Fruit fly (Drosophila melanogaster) whole organism, adult: Measurements from ENCODE around the gene CG42322.

Source experiments
- CG11617 ChIP-seq: fragments of 200-800 bp; sonication (Bioruptor generic); optimal IDR thresholded peaks from 2 replicates; lab custom pipeline; 2017; ENCODE audit warnings: mild to moderate bottlenecking, missing biosample characterization, missing genetic modification reagents, missing genetic modification characterization
- CG12768 ChIP-seq: fragments of 200-800 bp; sonication (Bioruptor generic); optimal IDR thresholded peaks from 2 replicates; lab custom pipeline; 2017; ENCODE audit warnings: missing biosample characterization, missing genetic modification characterization, mild to moderate bottlenecking, moderate library complexity, missing genetic modification reagents
- CG14711 ChIP-seq: fragments of 200-800 bp; sonication (Bioruptor generic); optimal IDR thresholded peaks from 2 replicates; lab custom pipeline; 2018; ENCODE audit warnings: missing biosample characterization, mild to moderate bottlenecking, missing genetic modification characterization, moderate library complexity
- CG1620 ChIP-seq: fragments of 200-800 bp; sonication (Bioruptor generic); optimal IDR thresholded peaks from 2 replicates; lab custom pipeline; 2016; ENCODE audit warnings: missing biosample characterization, missing genetic modification characterization
- CG33017 ChIP-seq: fragments of 200-800 bp; sonication (Bioruptor generic); optimal IDR thresholded peaks from 2 replicates; lab custom pipeline; 2018; ENCODE audit warnings: missing biosample characterization, mild to moderate bottlenecking, missing genetic modification characterization, moderate library complexity
- CG5204 ChIP-seq: fragments of 200-800 bp; sonication (Bioruptor generic); optimal IDR thresholded peaks from 2 replicates; lab custom pipeline; 2016; ENCODE audit warnings: missing biosample characterization, missing genetic modification characterization
- CG7045 ChIP-seq: fragments of 200-800 bp; sonication (Bioruptor generic); optimal IDR thresholded peaks from 2 replicates; lab custom pipeline; 2017; ENCODE audit warnings: missing biosample characterization, mild to moderate bottlenecking, missing genetic modification characterization
- CG7101 ChIP-seq: fragments of 200-800 bp; sonication (Bioruptor generic); optimal IDR thresholded peaks from 2 replicates; lab custom pipeline; 2018; ENCODE audit warnings: missing biosample characterization, mild to moderate bottlenecking, missing genetic modification characterization, moderate library complexity
- Clk ChIP-seq: fragments of 200-800 bp; sonication (Bioruptor generic); optimal IDR thresholded peaks from 2 replicates; lab custom pipeline; 2017; ENCODE audit warnings: missing biosample characterization, missing genetic modification characterization
- Crg-1 ChIP-seq: fragments of 200-800 bp; sonication (Bioruptor generic); optimal IDR thresholded peaks from 2 replicates; lab custom pipeline; 2016; ENCODE audit warnings: missing biosample characterization, missing genetic modification characterization
- Hr96 ChIP-seq: fragments of 200-800 bp; sonication (Bioruptor generic); optimal IDR thresholded peaks from 2 replicates; lab custom pipeline; 2016; ENCODE audit warnings: missing biosample characterization, missing genetic modification characterization
- Mnt ChIP-seq: fragments of 200-800 bp; sonication (Bioruptor generic); optimal IDR thresholded peaks from 2 replicates; lab custom pipeline; 2016; ENCODE audit warnings: missing biosample characterization, mild to moderate bottlenecking, missing genetic modification characterization
- bab1 ChIP-seq: fragments of 200-800 bp; sonication (Bioruptor generic); optimal IDR thresholded peaks from 3 replicates; lab custom pipeline; 2019; ENCODE audit warnings: missing biosample characterization, mild to moderate bottlenecking, missing genetic modification characterization, moderate library complexity
- cic ChIP-seq: fragments of 200-800 bp; sonication (Bioruptor generic); optimal IDR thresholded peaks from 2 replicates; lab custom pipeline; 2017; ENCODE audit warnings: missing biosample characterization, mild to moderate bottlenecking, missing genetic modification characterization, moderate library complexity
- cnc ChIP-seq, 2 experiments: fragments of >200 bp; optimal IDR thresholded peaks; 2 replicates each; lab custom pipeline; 2017
- kay ChIP-seq: fragments of 200-800 bp; sonication (Bioruptor generic); peaks from one replicate; lab custom pipeline; 2016; ENCODE audit warnings: missing biosample characterization, missing genetic modification characterization, borderline replicate concordance
- ovo ChIP-seq: fragments of 200-800 bp; sonication (Bioruptor generic); optimal IDR thresholded peaks from 2 replicates; lab custom pipeline; 2016; ENCODE audit warnings: missing biosample characterization, missing genetic modification characterization
- pad ChIP-seq: fragments of 200-800 bp; sonication (Bioruptor generic); optimal IDR thresholded peaks from 3 replicates; lab custom pipeline; 2017; ENCODE audit warnings: missing biosample characterization, missing genetic modification characterization, mild to moderate bottlenecking, moderate library complexity, missing genetic modification reagents
- tj ChIP-seq: fragments of 200-800 bp; sonication (Bioruptor generic); optimal IDR thresholded peaks from 3 replicates; lab custom pipeline; 2017; ENCODE audit warnings: missing biosample characterization, mild to moderate bottlenecking, missing genetic modification characterization, moderate library complexity
- toe ChIP-seq: fragments of 200-800 bp; sonication (Bioruptor generic); optimal IDR thresholded peaks from 2 replicates; lab custom pipeline; 2016; ENCODE audit warnings: missing biosample characterization, missing genetic modification characterization

CG42322 gene

dm6 chr3R:20762175-20762795, 22.4 kb downstream of the CG42322 start, which contains the start of gene CG31195:
Gene CG31195 (minus strand): TSS chr3R:20762369.
- TF ChIP-seq CG5204 = peak; percentile 5
- TF ChIP-seq CG33017 (tag; lab: Kevin White, UChicago) = no peak
- peak; percentile 8 for TF ChIP-seq bab1 (GFP tag; lab: Kevin White, UChicago)
- no peak for TF ChIP-seq Clk (GFP tag; lab: Kevin White, UChicago)
- TF ChIP-seq tj (GFP tag; lab: Kevin White, UChicago) = peak; percentile 80

dm6 chr3R:20764058-20764457, 24.1 kb downstream of the CG42322 start:
- TF ChIP-seq cic (no peak), pad (GFP tag; lab: Kevin White, UChicago) (no peak), Mnt (GFP tag; lab: Kevin White, UChicago) (no peak), Hr96 (GFP tag; lab: Kevin White, UChicago) (no peak), CG12768 (no peak), bab1 (GFP tag; lab: Kevin White, UChicago) (no peak), CG33017 (tag; lab: Kevin White, UChicago) (no peak), cnc (optimal IDR thresholded peaks at IDR 0.05; lab: Kevin White, UChicago) (no peak), CG14711 (tag; lab: Kevin White, UChicago) (no peak), CG11617 (GFP tag; lab: Kevin White, UChicago) (no peak), tj (GFP tag; lab: Kevin White, UChicago) (no peak), kay (GFP tag; lab: Kevin White, UChicago) (no peak), CG7045 (GFP tag; lab: Kevin White, UChicago) (no peak), toe (GFP tag; lab: Kevin White, UChicago) (no peak), CG7101 (tag; lab: Kevin White, UChicago) (no peak), Crg-1 (GFP tag; lab: Kevin White, UChicago) (no peak), CG5204 (no peak)

- peak; percentile 20 for TF ChIP-seq tj (GFP tag; lab: Kevin White, UChicago)
- TF ChIP-seq CG14711 (tag; lab: Kevin White, UChicago) = no peak
Observed at dm6 chr3R:20765302-20766155, 25.6 kb downstream of the CG42322 start.

- no peak for TF ChIP-seq CG1620
- TF ChIP-seq tj (GFP tag; lab: Kevin White, UChicago) = no peak
- TF ChIP-seq Clk (GFP tag; lab: Kevin White, UChicago) = no peak
- TF ChIP-seq CG7045 (GFP tag; lab: Kevin White, UChicago) = no peak
- no peak for TF ChIP-seq ovo (GFP tag; lab: Kevin White, UChicago)
- no peak for TF ChIP-seq CG5204
- no peak for TF ChIP-seq cic
- no peak for TF ChIP-seq CG11617 (GFP tag; lab: Kevin White, UChicago)
- no peak for TF ChIP-seq toe (GFP tag; lab: Kevin White, UChicago)
- TF ChIP-seq CG33017 (tag; lab: Kevin White, UChicago) = no peak
- TF ChIP-seq CG14711 (tag; lab: Kevin White, UChicago) = no peak
- no peak for TF ChIP-seq Crg-1 (GFP tag; lab: Kevin White, UChicago)
- TF ChIP-seq bab1 (GFP tag; lab: Kevin White, UChicago) = no peak
- TF ChIP-seq Hr96 (GFP tag; lab: Kevin White, UChicago) = no peak
- no peak for TF ChIP-seq kay (GFP tag; lab: Kevin White, UChicago)
- TF ChIP-seq Mnt (GFP tag; lab: Kevin White, UChicago) = no peak
- TF ChIP-seq CG7101 (tag; lab: Kevin White, UChicago) = no peak
Observed at dm6 chr3R:20766156-20766486, 26.2 kb downstream of the CG42322 start.

dm6 chr3R:20772543-20772942, 32.6 kb downstream of the CG42322 start, which contains the start of gene Takl1:
Gene Takl1 (minus strand): TSS chr3R:20772601.
- TF ChIP-seq cic = peak; percentile 17
- TF ChIP-seq kay (GFP tag; lab: Kevin White, UChicago) = no peak
- no peak for TF ChIP-seq tj (GFP tag; lab: Kevin White, UChicago)

- TF ChIP-seq Mnt (GFP tag; lab: Kevin White, UChicago) = no peak
- TF ChIP-seq Clk (GFP tag; lab: Kevin White, UChicago) = no peak
- TF ChIP-seq CG33017 (tag; lab: Kevin White, UChicago) = no peak
- TF ChIP-seq cnc (optimal IDR thresholded peaks at IDR 0.05; lab: Kevin White, UChicago) = no peak
- TF ChIP-seq Crg-1 (GFP tag; lab: Kevin White, UChicago) = no peak
- TF ChIP-seq CG7045 (GFP tag; lab: Kevin White, UChicago) = no peak
- TF ChIP-seq CG1620 = no peak
- no peak for TF ChIP-seq CG7101 (tag; lab: Kevin White, UChicago)
- no peak for TF ChIP-seq tj (GFP tag; lab: Kevin White, UChicago)
- no peak for TF ChIP-seq kay (GFP tag; lab: Kevin White, UChicago)
Observed at dm6 chr3R:20773174-20773573, 33.3 kb downstream of the CG42322 start.
